Fruit fly (Drosophila melanogaster): ENCODE results near the gene CG12025.

Gene CG12025

dm6 chr3L:1865121-1865727 lies at the start of gene CG12025, which contains the start of gene HBS1 (continued):
- TF ChIP-seq D19B (GFP tag; optimal IDR thresholded peaks at IDR 0.05) (peak; percentile 28), CG15514 (GFP tag; optimal IDR thresholded peaks at IDR 0.05) (peak; percentile 80), CG16863 (GFP tag; optimal IDR thresholded peaks at IDR 0.05) (peak; percentile 32), lab (GFP tag; optimal IDR thresholded peaks at IDR 0.05) (peak; percentile 51), pzg (GFP tag; optimal IDR thresholded peaks at IDR 0.05) (peak; percentile 87), CG30020 (tag; optimal IDR thresholded peaks at IDR 0.05) (peak; percentile 94), CG17829 (tag; optimal IDR thresholded peaks at IDR 0.05) (peak; percentile 77), CG11456 (GFP tag; IDR thresholded peaks at IDR 0.05) (peak; percentile 52; the same call in 1 of the 3 replicates), Sry-δ (GFP tag; optimal IDR thresholded peaks at IDR 0.05) (peak; percentile 63), fu2 (GFP tag; optimal IDR thresholded peaks at IDR 0.05) (peak; percentile 36), dan (GFP tag; IDR thresholded peaks at IDR 0.05) (no peak), so (GFP tag; IDR thresholded peaks at IDR 0.05) (no peak), trem (tag; optimal IDR thresholded peaks at IDR 0.05) (peak; percentile 74), CG3281 (GFP tag; optimal IDR thresholded peaks at IDR 0.05) (peak; percentile 21), amos (GFP tag; IDR thresholded peaks at IDR 0.05; ENCODE audit: partially characterized antibody) (0 out of 2 replicates have a peak, but pooled peaks have one; percentile 4), CG7745 (tag; optimal IDR thresholded peaks at IDR 0.05) (no peak), ind (GFP tag; optimal IDR thresholded peaks at IDR 0.05) (peak; percentile 64), CG33213 (GFP tag; optimal IDR thresholded peaks at IDR 0.05) (peak; percentile 58), Atf6 (GFP tag; IDR thresholded peaks at IDR 0.05) (peak; percentile 59), bcd (GFP tag; optimal IDR thresholded peaks at IDR 0.05) (peak; percentile 61), ken (GFP tag; IDR thresholded peaks at IDR 0.05) (peak; percentile 55; the same call in 1 of the 3 replicates), Pdp1 (GFP tag; optimal IDR thresholded peaks at IDR 0.05) (peak; percentile 60 to 68), NfI (GFP tag; optimal IDR thresholded peaks at IDR 0.05) (peak; percentile 61), Poxn (GFP tag; IDR thresholded peaks at IDR 0.05) (0 out of 2 replicates have a peak, but pooled peaks have one; percentile 8), CG8765 (GFP tag; IDR thresholded peaks at IDR 0.05) (no peak), Dek (tag; optimal IDR thresholded peaks at IDR 0.05) (peak; percentile 34), CG8281 (tag; optimal IDR thresholded peaks at IDR 0.05) (no peak), ac (GFP tag; optimal IDR thresholded peaks at IDR 0.05) (no peak), z (GFP tag; IDR thresholded peaks at IDR 0.05) (no peak), Gsc (GFP tag; IDR thresholded peaks at IDR 0.05) (no peak), Ets97D (GFP tag; optimal IDR thresholded peaks at IDR 0.05) (peak; percentile 72), grau (tag; optimal IDR thresholded peaks at IDR 0.05) (peak; percentile 65), CG6689 (GFP tag; IDR thresholded peaks at IDR 0.05) (peak; percentile 71), knrl (GFP tag; IDR thresholded peaks at IDR 0.05; ENCODE audit: partially characterized antibody) (peak; percentile 27; the same call in 1 of the 3 replicates), CG17802 (tag; optimal IDR thresholded peaks at IDR 0.05) (peak; percentile 99), oc (tag; optimal IDR thresholded peaks at IDR 0.05) (no peak), Gug (GFP tag; IDR thresholded peaks at IDR 0.05) (peak; percentile 56; the same call in 1 of the 4 replicates), p53 (GFP tag; optimal IDR thresholded peaks at IDR 0.05) (no peak), CG10366 (GFP tag; IDR thresholded peaks at IDR 0.05) (peak; percentile 62), ci (GFP tag; IDR thresholded peaks at IDR 0.05) (no peak), dmrt99B (tag; optimal IDR thresholded peaks at IDR 0.05) (peak; percentile 45), CG11398 (GFP tag; optimal IDR thresholded peaks at IDR 0.05) (no peak), emc (GFP tag; optimal IDR thresholded peaks at IDR 0.05) (peak; percentile 38), Stat92E (GFP tag; optimal IDR thresholded peaks at IDR 0.05) (peak in 1 of 3 experiments; percentile 68), CG8089 (GFP tag; optimal IDR thresholded peaks at IDR 0.05) (peak; percentile 55), pum (GFP tag; optimal IDR thresholded peaks at IDR 0.05) (peak; percentile 75), Dip3 (GFP tag; optimal IDR thresholded peaks at IDR 0.05) (peak; percentile 62), CG10979 (tag; optimal IDR thresholded peaks at IDR 0.05) (peak; percentile 13), ash1 (GFP tag; optimal IDR thresholded peaks at IDR 0.05) (no peak)
